Worm (Caenorhabditis elegans): ENCODE measurements around the gene phy-3.

DNA sequence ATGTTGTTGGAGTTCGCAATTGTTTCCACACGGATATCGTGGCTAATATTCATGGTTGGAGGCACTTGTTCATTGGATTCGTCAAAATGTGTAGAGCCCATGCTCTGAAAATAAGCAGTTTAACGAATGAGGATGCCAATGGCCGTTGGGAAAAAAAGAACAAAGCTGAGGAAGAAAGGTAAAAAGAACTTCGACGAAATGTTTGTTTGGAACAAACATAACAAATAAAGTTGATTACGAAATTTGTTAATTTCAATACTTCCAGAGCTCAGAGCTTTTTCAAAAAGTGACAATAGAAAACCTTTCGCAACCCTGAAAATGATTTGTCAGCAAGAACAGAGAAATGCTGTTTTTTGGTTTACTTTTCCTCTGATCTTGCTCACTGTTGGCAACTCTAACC, 47.1 kb downstream of the phy-3 start, which contains the start of gene F09C6.3:
- TF ChIP-seq dao-5 (tag; optimal IDR thresholded peaks at IDR 0.05), result no peak
- TF ChIP-seq him-1 (tag; optimal IDR thresholded peaks at IDR 0.05), result no peak

Data from whole organism, L4/young adult.